Worm (Caenorhabditis elegans): ENCODE data around the gene lhfp-4.

DNA sequence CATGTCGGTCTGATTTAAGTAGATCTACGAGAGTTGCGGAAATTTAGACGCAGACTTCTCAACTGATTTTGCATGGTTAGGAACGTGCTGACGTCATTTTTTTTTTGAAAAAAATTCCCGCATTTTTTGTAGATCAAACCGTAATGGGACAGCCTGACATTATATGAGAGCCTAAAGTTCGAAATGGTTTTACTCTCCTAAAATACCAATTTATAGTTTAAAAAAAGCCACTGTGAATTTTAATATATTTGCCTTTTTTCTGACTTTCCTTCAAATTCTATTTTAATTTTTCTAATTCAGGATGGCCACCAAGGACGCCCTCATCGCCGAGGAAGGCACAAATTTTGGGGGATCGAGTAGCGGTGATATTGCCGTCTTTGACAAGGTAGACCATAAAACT lies 6.3 kb upstream of the lhfp-4 start, which contains the start of gene atgp-1:
- TF ChIP-seq ztf-11 (tag; optimal IDR thresholded peaks at IDR 0.05) (no peak), ceh-82 (tag; optimal IDR thresholded peaks at IDR 0.05) (no peak), crh-2 (tag; optimal IDR thresholded peaks at IDR 0.05) (no peak), ZK546.5 (tag; optimal IDR thresholded peaks at IDR 0.05) (no peak), mdl-1 (tag; optimal IDR thresholded peaks at IDR 0.05) (no peak)
